Fruit fly (Drosophila melanogaster): ENCODE data around the gene mrn.

Gene mrn

dm6 chr3L:15625676-15626414 lies 45.5 kb upstream of the mrn start (continued):
- TF ChIP-seq fd96Cb (tag; optimal IDR thresholded peaks at IDR 0.05): peak; percentile 97
- peak; percentile 90 for TF ChIP-seq CG18599 (GFP tag; optimal IDR thresholded peaks at IDR 0.05)
- no peak; the same call in 2 of the 3 replicates for TF ChIP-seq CG11456 (GFP tag; IDR thresholded peaks at IDR 0.05)
- no peak for TF ChIP-seq CG6272 (GFP tag; IDR thresholded peaks at IDR 0.05)
- no peak for TF ChIP-seq sc (optimal IDR thresholded peaks at IDR 0.05)
- TF ChIP-seq sc (GFP tag; optimal IDR thresholded peaks at IDR 0.05): peak; percentile 90

dm6 chr3L:15624944-15625610 lies 44.7 kb upstream of the mrn start:
- TF ChIP-seq Trl (optimal IDR thresholded peaks at IDR 0.05): peak; percentile 65 to 82
- no peak for TF ChIP-seq Trl (GFP tag; optimal IDR thresholded peaks at IDR 0.05)
- 0 out of 2 replicates have a peak, but pooled peaks have one; percentile 36 for TF ChIP-seq rib (GFP tag; IDR thresholded peaks at IDR 0.05)
- TF ChIP-seq Hr51 (GFP tag; optimal IDR thresholded peaks at IDR 0.05): no peak
- 0 out of 2 replicates have a peak, but pooled peaks have one; percentile 19 for TF ChIP-seq wdn (GFP tag; IDR thresholded peaks at IDR 0.05)
- peak; percentile 68 for TF ChIP-seq sens (GFP tag)
- no peak for TF ChIP-seq CG18764 (GFP tag; optimal IDR thresholded peaks at IDR 0.05)
- peak; percentile 67 for TF ChIP-seq cg (GFP tag; optimal IDR thresholded peaks at IDR 0.05)
- 0 out of 2 replicates have a peak, but pooled peaks have one; percentile 16 for TF ChIP-seq bowl (GFP tag; IDR thresholded peaks at IDR 0.05)
- TF ChIP-seq Adf1 (GFP tag; IDR thresholded peaks at IDR 0.05): peak; percentile 66
- 0 out of 2 replicates have a peak, but pooled peaks have one; percentile 5 for TF ChIP-seq Drgx (GFP tag; IDR thresholded peaks at IDR 0.05)
- peak; percentile 98 for TF ChIP-seq CG7372 (GFP tag; IDR thresholded peaks at IDR 0.05)
- peak; percentile 93 for TF ChIP-seq chinmo (GFP tag; IDR thresholded peaks at IDR 0.05; ENCODE audit: partially characterized antibody)
- TF ChIP-seq CG7987 (GFP tag; optimal IDR thresholded peaks at IDR 0.05): no peak
- peak; percentile 60 for TF ChIP-seq Med (GFP tag)
- TF ChIP-seq vvl (GFP tag; IDR thresholded peaks at IDR 0.05): 0 out of 2 replicates have a peak, but pooled peaks have one; percentile 31
- TF ChIP-seq Dll (GFP tag; IDR thresholded peaks at IDR 0.05; ENCODE audit: partially characterized antibody): no peak
- peak; percentile 59 for TF ChIP-seq crol (GFP tag; IDR thresholded peaks at IDR 0.05)

dm6 chr3L:15624097-15624496 lies 43.8 kb upstream of the mrn start:
- peak; percentile 27 for TF ChIP-seq gsb-n (tag; optimal IDR thresholded peaks at IDR 0.05)
- TF ChIP-seq otp (GFP tag; IDR thresholded peaks at IDR 0.05): no peak
- no peak for TF ChIP-seq fu2 (GFP tag; optimal IDR thresholded peaks at IDR 0.05)
- no peak for TF ChIP-seq CG11695 (GFP tag; IDR thresholded peaks at IDR 0.05)
- no peak for TF ChIP-seq bbx (GFP tag; IDR thresholded peaks at IDR 0.05; ENCODE audit: partially characterized antibody)
- no peak for TF ChIP-seq dysf (GFP tag; IDR thresholded peaks at IDR 0.05)
- TF ChIP-seq CG2712 (tag; optimal IDR thresholded peaks at IDR 0.05): no peak
- TF ChIP-seq CG31388 (GFP tag; optimal IDR thresholded peaks at IDR 0.05): no peak
- TF ChIP-seq CG7963 (GFP tag; IDR thresholded peaks at IDR 0.05; ENCODE audit: partially characterized antibody): no peak
- no peak for TF ChIP-seq D (optimal IDR thresholded peaks at IDR 0.05)
- TF ChIP-seq D (GFP tag; optimal IDR thresholded peaks at IDR 0.05): no peak
- TF ChIP-seq abd-A (tag; optimal IDR thresholded peaks at IDR 0.05): peak; percentile 17
- no peak for TF ChIP-seq CG10321 (GFP tag; IDR thresholded peaks at IDR 0.05)
- no peak for TF ChIP-seq CG8281 (tag; optimal IDR thresholded peaks at IDR 0.05)
- TF ChIP-seq CG8924 (tag; optimal IDR thresholded peaks at IDR 0.05): peak; percentile 35
- no peak for TF ChIP-seq sqz (GFP tag; optimal IDR thresholded peaks at IDR 0.05)
- no peak for TF ChIP-seq CG12769 (tag; optimal IDR thresholded peaks at IDR 0.05)
- TF ChIP-seq CG17612 (GFP tag; IDR thresholded peaks at IDR 0.05): no peak
- no peak for TF ChIP-seq CG10209 (GFP tag; optimal IDR thresholded peaks at IDR 0.05)
- TF ChIP-seq Med (GFP tag): no peak
- TF ChIP-seq CoRest (tag; optimal IDR thresholded peaks at IDR 0.05): no peak
- TF ChIP-seq dati (GFP tag; IDR thresholded peaks at IDR 0.05): no peak
- TF ChIP-seq Doc2 (GFP tag; IDR thresholded peaks at IDR 0.05): no peak
- no peak for TF ChIP-seq Kr (GFP tag; optimal IDR thresholded peaks at IDR 0.05)
- no peak for TF ChIP-seq da (GFP tag; optimal IDR thresholded peaks at IDR 0.05)

Measured in whole organism, embryonic.